Worm (Caenorhabditis elegans) whole organism, L4 larva: Measurements from ENCODE around the gene C53A5.16.

ENCODE experiments used
- F49E8.2 ChIP-seq: sonication (generic microtip); optimal IDR thresholded peaks from 2 replicates; lab custom pipeline; 2016; ENCODE audit warnings: missing compliant biosample characterization, mild to moderate bottlenecking, missing genetic modification characterization, borderline replicate concordance
- T26A8.4 ChIP-seq: fragments of 200-800 bp; sonication (Bioruptor generic); IDR thresholded peaks from 2 replicates; pipeline ENCODE4 v1.3.6; 2022; ENCODE audit warnings: missing genetic modification characterization, missing compliant biosample characterization
- ZK546.5 ChIP-seq, 2 experiments: sonication (generic microtip); optimal IDR thresholded peaks; 2 replicates each; lab custom pipeline; 2017; ENCODE audit warnings: missing biosample characterization in 2 of 2, missing genetic modification characterization in 2 of 2
- aly-2 ChIP-seq: sonication (generic microtip); optimal IDR thresholded peaks from 2 replicates; lab custom pipeline; 2018; ENCODE audit warnings: missing biosample characterization, missing genetic modification characterization
- ama-1 ChIP-seq: fragments of 150-350 bp; optimal IDR thresholded peaks from 2 replicates; lab custom pipeline; 2014; ENCODE audit warnings: inconsistent platforms, mixed read lengths
- arid-1 ChIP-seq: fragments of 200-800 bp; sonication (Bioruptor generic); conservative IDR thresholded peaks from 2 replicates; pipeline ENCODE4 v1.3.6; 2022; ENCODE audit warnings: missing genetic modification reagents, missing genetic modification characterization, missing compliant biosample characterization
- attf-4 ChIP-seq: sonication (generic microtip); optimal IDR thresholded peaks from 3 replicates; lab custom pipeline; 2017; ENCODE audit warnings: missing biosample characterization, missing genetic modification characterization
- ceh-44 ChIP-seq: fragments of 200-800 bp; sonication (Bioruptor generic); IDR thresholded peaks from 2 replicates; pipeline ENCODE4 v1.3.6; 2022; ENCODE audit warnings: missing genetic modification reagents, missing genetic modification characterization, missing compliant biosample characterization
- ces-1 ChIP-seq: fragments of 150-350 bp; sonication (generic microtip); optimal IDR thresholded peaks from 4 replicates; lab custom pipeline; 2014; ENCODE audit warnings: missing biosample characterization, missing genetic modification reagents, missing genetic modification characterization
- daf-16 ChIP-seq, 3 experiments: sonication (generic microtip); optimal IDR thresholded peaks; 2 replicates each; lab custom pipeline; 2016 to 2017; ENCODE audit warnings: missing genetic modification characterization in 3 of 3, missing genetic modification reagents in 3 of 3, mild to moderate bottlenecking in 2 of 3, missing compliant biosample characterization in 2 of 3, missing biosample characterization in 1 of 3, moderate library complexity in 1 of 3
- daf-19 ChIP-seq: fragments of 200-800 bp; sonication (Bioruptor generic); conservative IDR thresholded peaks from 2 replicates; pipeline ENCODE4 v1.3.6; 2022; ENCODE audit warnings: missing genetic modification characterization, missing compliant biosample characterization
- daf-8 ChIP-seq: fragments of 200-800 bp; sonication (Bioruptor generic); IDR thresholded peaks from 2 replicates; pipeline ENCODE4 v1.3.6; 2022; ENCODE audit warnings: missing genetic modification characterization, missing compliant biosample characterization
- dmd-6 ChIP-seq: fragments of 200-800 bp; sonication (Bioruptor generic); IDR thresholded peaks from 2 replicates; pipeline ENCODE4 v1.3.6; 2022; ENCODE audit warnings: missing genetic modification reagents, missing genetic modification characterization, missing compliant biosample characterization
- dve-1 ChIP-seq: sonication (generic microtip); optimal IDR thresholded peaks from 2 replicates; lab custom pipeline; 2017; ENCODE audit warnings: antibody characterized with exemption, mild to moderate bottlenecking, missing genetic modification characterization, missing compliant biosample characterization; ENCODE audit not compliant: insufficient read depth
- hlh-11 ChIP-seq: fragments of 200-800 bp; sonication (Bioruptor generic); optimal IDR thresholded peaks from 2 replicates; lab custom pipeline; 2018; ENCODE audit warnings: mild to moderate bottlenecking, missing genetic modification characterization, missing compliant biosample characterization
- hmg-1.1 ChIP-seq: fragments of 200-800 bp; sonication (Bioruptor generic); IDR thresholded peaks from 2 replicates; pipeline ENCODE4 v1.3.6; 2022; ENCODE audit warnings: missing genetic modification reagents, missing genetic modification characterization, missing compliant biosample characterization
- jun-1 ChIP-seq: fragments of 150-350 bp; optimal IDR thresholded peaks from 2 replicates; lab custom pipeline; 2014; ENCODE audit warnings: missing biosample characterization, missing genetic modification reagents, missing genetic modification characterization
- lim-7 ChIP-seq: fragments of 200-800 bp; sonication (Bioruptor generic); IDR thresholded peaks from 2 replicates; pipeline ENCODE4 v1.3.6; 2022; ENCODE audit warnings: missing genetic modification characterization, missing compliant biosample characterization
- lin-1 ChIP-seq: fragments of 200-800 bp; sonication (Bioruptor generic); IDR thresholded peaks from 2 replicates; pipeline ENCODE4 v1.3.6; 2022; ENCODE audit warnings: missing genetic modification reagents, missing genetic modification characterization, missing compliant biosample characterization
- lin-15B ChIP-seq: fragments of 150-350 bp; sonication (generic microtip); optimal IDR thresholded peaks from 3 replicates; lab custom pipeline; 2014; ENCODE audit warnings: missing biosample characterization, missing genetic modification characterization
- lin-29 ChIP-seq: fragments of 200-800 bp; sonication (Bioruptor generic); IDR thresholded peaks from 2 replicates; pipeline ENCODE4 v1.3.6; 2022; ENCODE audit warnings: missing genetic modification reagents, missing genetic modification characterization, missing compliant biosample characterization
- lin-38 ChIP-seq: fragments of 200-800 bp; sonication (Bioruptor generic); IDR thresholded peaks from 2 replicates; pipeline ENCODE4 v1.3.6; 2022; ENCODE audit warnings: missing genetic modification reagents, missing genetic modification characterization, missing compliant biosample characterization
- lin-39 ChIP-seq: fragments of 150-350 bp; optimal IDR thresholded peaks from 2 replicates; lab custom pipeline; 2014; ENCODE audit warnings: missing biosample characterization, missing genetic modification reagents, missing genetic modification characterization
- mdt-29 ChIP-seq: fragments of 200-800 bp; sonication (Bioruptor generic); IDR thresholded peaks from 2 replicates; pipeline ENCODE4 v1.3.6; 2022; ENCODE audit warnings: missing genetic modification reagents, missing genetic modification characterization, missing compliant biosample characterization
- nhr-10 ChIP-seq: fragments of 150-350 bp; optimal IDR thresholded peaks from 2 replicates; lab custom pipeline; 2014; ENCODE audit warnings: missing biosample characterization, missing genetic modification characterization
- nhr-11 ChIP-seq: fragments of 150-350 bp; optimal IDR thresholded peaks from 2 replicates; lab custom pipeline; 2014; ENCODE audit warnings: missing biosample characterization, missing genetic modification characterization
- nhr-25 ChIP-seq: sonication (generic microtip); optimal IDR thresholded peaks from 2 replicates; lab custom pipeline; 2017; ENCODE audit warnings: missing genetic modification characterization, mild to moderate bottlenecking, missing compliant biosample characterization, antibody characterized with exemption, moderate library complexity, borderline replicate concordance; ENCODE audit not compliant: insufficient read depth
- nhr-28 ChIP-seq: fragments of 150-350 bp; optimal IDR thresholded peaks from 2 replicates; lab custom pipeline; 2014; ENCODE audit warnings: missing biosample characterization, missing genetic modification characterization
- nhr-42 ChIP-seq: fragments of 200-800 bp; sonication (Bioruptor generic); IDR thresholded peaks from 2 replicates; pipeline ENCODE4 v1.3.6; 2022; ENCODE audit warnings: missing genetic modification characterization, missing compliant biosample characterization
- nhr-48 ChIP-seq: sonication (generic microtip); optimal IDR thresholded peaks from 2 replicates; lab custom pipeline; 2016; ENCODE audit warnings: mild to moderate bottlenecking, missing genetic modification characterization, missing compliant biosample characterization
- pqm-1 ChIP-seq: sonication (generic microtip); optimal IDR thresholded peaks from 2 replicates; lab custom pipeline; 2017; ENCODE audit warnings: missing biosample characterization, missing genetic modification characterization
- rbr-2 ChIP-seq: sonication (generic microtip); optimal IDR thresholded peaks from 2 replicates; lab custom pipeline; 2016; ENCODE audit warnings: missing genotype, missing genetic modification characterization, missing compliant biosample characterization
- set-16 ChIP-seq: fragments of 200-800 bp; sonication (Bioruptor generic); IDR thresholded peaks from 2 replicates; pipeline ENCODE4 v1.3.6; 2022; ENCODE audit warnings: missing genetic modification reagents, missing genetic modification characterization, missing compliant biosample characterization
- skn-1 ChIP-seq: fragments of 150-350 bp; optimal IDR thresholded peaks from 2 replicates; lab custom pipeline; 2014; ENCODE audit warnings: missing biosample characterization, missing genetic modification characterization
- tra-1 ChIP-seq: fragments of 200-800 bp; sonication (Bioruptor generic); IDR thresholded peaks from 2 replicates; pipeline ENCODE4 v1.3.6; 2022; ENCODE audit warnings: missing genetic modification reagents, missing genetic modification characterization, missing compliant biosample characterization
- unc-39 ChIP-seq: sonication (generic microtip); optimal IDR thresholded peaks from 2 replicates; lab custom pipeline; 2017; ENCODE audit warnings: missing biosample characterization, missing genetic modification characterization
- unc-62 ChIP-seq, 3 experiments: fragments of 150-350 bp in 1 of 3; sonication (generic microtip); optimal IDR thresholded peaks in 2 of 3; peaks in 1 of 3; 1 replicate in 1 of 3; 2 replicates in 2 of 3; lab custom pipeline; 2014 to 2017; ENCODE audit warnings: missing biosample characterization in 3 of 3, missing genetic modification characterization in 3 of 3, missing genetic modification reagents in 3 of 3, missing genotype in 1 of 3
- vab-7 ChIP-seq: fragments of 200-800 bp; sonication (Bioruptor generic); IDR thresholded peaks from 2 replicates; pipeline ENCODE4 v1.3.6; 2022; ENCODE audit warnings: missing genetic modification reagents, missing genetic modification characterization, missing compliant biosample characterization
- zfp-3 ChIP-seq: fragments of 200-800 bp; sonication (Bioruptor generic); conservative IDR thresholded peaks from 2 replicates; pipeline ENCODE4 v1.3.6; 2022; ENCODE audit warnings: missing genetic modification reagents, missing genetic modification characterization, missing compliant biosample characterization
- ztf-11 ChIP-seq: fragments of 150-350 bp; optimal IDR thresholded peaks from 2 replicates; lab custom pipeline; 2014; ENCODE audit warnings: missing biosample characterization, missing genetic modification characterization

The C53A5.16 gene

ce11 chrV:14481987-14482386, 40.4 kb downstream of the C53A5.16 start, which contains the start of gene R02D5.10:
Gene R02D5.10 (plus strand): TSS chrV:14482287.
- TF ChIP-seq nhr-48 = no peak
- TF ChIP-seq vab-7 (GFP tag; lab: Robert Waterston, UW) = no peak
- no peak for TF ChIP-seq dmd-6 (GFP tag; lab: Robert Waterston, UW)
- no peak for TF ChIP-seq dve-1 (tag; lab: Kevin White, UChicago)
- no peak for TF ChIP-seq attf-4 (tag; lab: Kevin White, UChicago)
- no peak for TF ChIP-seq nhr-42
- TF ChIP-seq unc-39 (tag; lab: Kevin White, UChicago) = no peak
- no peak for TF ChIP-seq lin-38
- TF ChIP-seq daf-19 = no peak
- TF ChIP-seq ama-1 (lab: Kevin White, UChicago) = no peak
- TF ChIP-seq ztf-11 (tag; lab: Kevin White, UChicago) = no peak
- TF ChIP-seq skn-1 (tag; lab: Kevin White, UChicago) = no peak
- TF ChIP-seq jun-1 (tag; lab: Kevin White, UChicago) = no peak
- no peak for TF ChIP-seq lin-15B
- no peak for TF ChIP-seq ZK546.5 (tag; optimal IDR thresholded peaks at IDR 0.05; lab: Kevin White, UChicago)
- no peak for TF ChIP-seq tra-1 (GFP tag; lab: Robert Waterston, UW)

- no peak for TF ChIP-seq nhr-25 (tag; lab: Kevin White, UChicago)
- no peak for TF ChIP-seq nhr-10 (tag; lab: Kevin White, UChicago)
- TF ChIP-seq ces-1 (GFP tag; lab: Kevin White, UChicago) = no peak
- peak; percentile 11 for TF ChIP-seq pqm-1 (tag; lab: Kevin White, UChicago)
- no peak for TF ChIP-seq lim-7 (GFP tag; lab: Robert Waterston, UW)
- TF ChIP-seq hmg-1.1 = no peak
- no peak for TF ChIP-seq rbr-2 (tag; lab: Kevin White, UChicago)
These were observed 41.0 kb downstream of the C53A5.16 start, which contains the start of gene R02D5.7 for ce11 chrV:14481401-14481800. Gene R02D5.7 (minus strand): TSS chrV:14481501.

ce11 chrV:14480533-14480932, 41.9 kb downstream of the C53A5.16 start:
- TF ChIP-seq zfp-3 (GFP tag; lab: Robert Waterston, UW) (no peak), mdt-29 (GFP tag; lab: Robert Waterston, UW) (no peak), lin-1 (GFP tag; lab: Robert Waterston, UW) (no peak), rbr-2 (tag; lab: Kevin White, UChicago) (no peak), set-16 (GFP tag; lab: Robert Waterston, UW) (peak; percentile 83), daf-8 (GFP tag; lab: Robert Waterston, UW) (no peak), aly-2 (tag; lab: Kevin White, UChicago) (no peak), T26A8.4 (GFP tag; lab: Robert Waterston, UW) (no peak)

DNA sequence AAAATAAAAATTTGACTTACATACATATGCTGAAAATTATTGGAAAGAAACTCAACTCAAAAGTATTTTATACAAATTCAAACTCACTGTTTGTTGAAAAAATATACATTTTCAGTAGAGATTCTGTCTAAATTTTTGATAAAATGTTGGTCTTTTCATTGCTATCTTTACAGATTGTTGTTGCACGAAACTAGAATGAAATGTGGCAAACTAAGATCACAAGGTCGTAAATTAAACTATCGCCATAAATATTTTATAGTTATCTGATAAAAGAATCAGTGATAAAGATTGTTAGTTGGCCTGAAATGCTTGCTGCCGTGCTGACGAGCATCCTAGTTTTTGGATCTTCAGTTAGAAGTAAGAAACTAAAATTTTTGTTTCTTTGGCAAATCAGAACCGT, 43.4 kb downstream of the C53A5.16 start, which contains the start of gene clec-55:
TSS of gene clec-55 (plus strand) at position 301 of the 400 bp plus-strand sequence.
- no peak for TF ChIP-seq lin-39 (tag; lab: Kevin White, UChicago)
- TF ChIP-seq lin-29 (GFP tag; lab: Robert Waterston, UW) = no peak
- TF ChIP-seq vab-7 (GFP tag; lab: Robert Waterston, UW) = no peak
- no peak for TF ChIP-seq nhr-11 (tag; lab: Kevin White, UChicago)
- no peak for TF ChIP-seq skn-1 (tag; lab: Kevin White, UChicago)
- TF ChIP-seq arid-1 (GFP tag; lab: Robert Waterston, UW) = no peak
- no peak for TF ChIP-seq mdt-29 (GFP tag; lab: Robert Waterston, UW)

- TF ChIP-seq dve-1 (tag; lab: Kevin White, UChicago) (peak; percentile 12), unc-62 (GFP tag; optimal IDR thresholded peaks at IDR 0.05 in 1 of 2; lab: Kevin White, UChicago) (peak in 1 of 2 experiments; percentile 43), unc-62 (tag; optimal IDR thresholded peaks at IDR 0.05; lab: Kevin White, UChicago) (no peak), tra-1 (GFP tag; lab: Robert Waterston, UW) (0 out of 2 replicates have a peak, but pooled peaks have one; percentile 27), hlh-11 (tag; lab: Kevin White, UChicago) (peak; percentile 17), dmd-6 (GFP tag; lab: Robert Waterston, UW) (peak; percentile 49; the same call in 1 of the 2 replicates), ceh-44 (no peak), nhr-28 (tag; lab: Kevin White, UChicago) (peak; percentile 18), F49E8.2 (no peak), daf-16 (GFP tag; optimal IDR thresholded peaks at IDR 0.05; lab: Kevin White, UChicago) (no peak), daf-16 (tag; optimal IDR thresholded peaks at IDR 0.05; lab: Kevin White, UChicago) (peak; percentile 37)
These were observed 45.7 kb downstream of the C53A5.16 start, which contains the start of gene clec-54 for ce11 chrV:14476680-14477079. Gene clec-54 (plus strand): TSS chrV:14476903.
